Worm (Caenorhabditis elegans) whole organism, L3 larva: ENCODE results near the gene F49F1.9.

ENCODE experiments used
- R02D3.7 ChIP-seq: fragments of 150-350 bp; optimal IDR thresholded peaks from 2 replicates; lab custom pipeline; 2014; ENCODE audit warnings: missing biosample characterization, missing genetic modification characterization
- egl-27 ChIP-seq: sonication (generic microtip); optimal IDR thresholded peaks from 4 replicates; lab custom pipeline; 2017; ENCODE audit warnings: missing biosample characterization, missing genetic modification reagents, missing genetic modification characterization
- jun-1 ChIP-seq: fragments of 150-350 bp; optimal IDR thresholded peaks from 2 replicates; lab custom pipeline; 2014; ENCODE audit warnings: missing biosample characterization, missing genetic modification reagents, missing genetic modification characterization
- lin-15B ChIP-seq: fragments of 150-350 bp; optimal IDR thresholded peaks from 2 replicates; lab custom pipeline; 2014; ENCODE audit warnings: missing biosample characterization, missing genetic modification characterization
- mdl-1 ChIP-seq: fragments of 150-350 bp; optimal IDR thresholded peaks from 2 replicates; lab custom pipeline; 2014; ENCODE audit warnings: missing biosample characterization, missing genetic modification characterization
- nhr-12 ChIP-seq: fragments of 150-350 bp; optimal IDR thresholded peaks from 2 replicates; lab custom pipeline; 2014; ENCODE audit warnings: missing biosample characterization, missing genetic modification characterization
- skn-1 ChIP-seq: fragments of 150-350 bp; optimal IDR thresholded peaks from 2 replicates; lab custom pipeline; 2014; ENCODE audit warnings: missing biosample characterization, missing genetic modification characterization

ce11 chrIV:4117432-4117831, 19.9 kb downstream of the F49F1.9 start, which contains the start of gene drd-50:
- TF ChIP-seq skn-1 (tag; lab: Kevin White, UChicago) = no peak
- no peak for TF ChIP-seq nhr-12 (tag; lab: Kevin White, UChicago)
- TF ChIP-seq mdl-1 = no peak
- no peak for TF ChIP-seq egl-27
- no peak for TF ChIP-seq lin-15B (tag; lab: Kevin White, UChicago)
- TF ChIP-seq jun-1 (tag; lab: Kevin White, UChicago) = no peak
- no peak for TF ChIP-seq R02D3.7 (tag; lab: Kevin White, UChicago)
